Fruit fly (Drosophila melanogaster): ENCODE measurements around the gene CG9123.

CG9123 gene

dm6 chrX:15305975-15306909 lies 35.7 kb downstream of the CG9123 start (continued):
- TF ChIP-seq gro (GFP tag; optimal IDR thresholded peaks at IDR 0.05) (peak; percentile 35), Nf-YC (tag; optimal IDR thresholded peaks at IDR 0.05) (peak; percentile 20), CG4424 (GFP tag; optimal IDR thresholded peaks at IDR 0.05) (no peak), dmrt11E (tag; optimal IDR thresholded peaks at IDR 0.05) (no peak), sens (GFP tag) (peak; percentile 87), CG18011 (GFP tag; optimal IDR thresholded peaks at IDR 0.05) (no peak), nom (GFP tag; optimal IDR thresholded peaks at IDR 0.05) (peak; percentile 42), tgo (GFP tag; IDR thresholded peaks at IDR 0.05) (no peak), ems (GFP tag; optimal IDR thresholded peaks at IDR 0.05) (no peak), ERR (GFP tag; optimal IDR thresholded peaks at IDR 0.05) (no peak), disco-r (GFP tag; optimal IDR thresholded peaks at IDR 0.05) (no peak), CG1529 (GFP tag; optimal IDR thresholded peaks at IDR 0.05) (no peak), CHES-1-like (GFP tag; optimal IDR thresholded peaks at IDR 0.05) (no peak), ranshi (GFP tag; IDR thresholded peaks at IDR 0.05) (no peak), CG11560 (tag; IDR thresholded peaks at IDR 0.05) (no peak), CTCF (GFP tag; optimal IDR thresholded peaks at IDR 0.05) (peak; percentile 72), jumu (GFP tag; optimal IDR thresholded peaks at IDR 0.05) (no peak), onecut (GFP tag; IDR thresholded peaks at IDR 0.05) (peak; percentile 68), CoRest (tag; optimal IDR thresholded peaks at IDR 0.05) (no peak), CG18764 (GFP tag; optimal IDR thresholded peaks at IDR 0.05) (no peak), CG15479 (GFP tag; optimal IDR thresholded peaks at IDR 0.05) (no peak)

- TF ChIP-seq cad (GFP tag; optimal IDR thresholded peaks at IDR 0.05) (no peak), ac (GFP tag; optimal IDR thresholded peaks at IDR 0.05) (no peak), B-H1 (GFP tag; IDR thresholded peaks at IDR 0.05) (peak; percentile 26; the same call in 2 of the 3 replicates), pan (optimal IDR thresholded peaks at IDR 0.05) (no peak), pan (GFP tag; optimal IDR thresholded peaks at IDR 0.05 in 1 of 2, IDR thresholded peaks at IDR 0.05 in 1 of 2) (peak in 1 of 2 experiments; percentile 46), gsb (GFP tag; IDR thresholded peaks at IDR 0.05) (0 out of 2 replicates have a peak, but pooled peaks have one; percentile 10), CG15269 (tag; optimal IDR thresholded peaks at IDR 0.05) (peak; percentile 36), p53 (GFP tag; optimal IDR thresholded peaks at IDR 0.05) (no peak), CG1647 (GFP tag; optimal IDR thresholded peaks at IDR 0.05) (no peak), knrl (GFP tag; IDR thresholded peaks at IDR 0.05; ENCODE audit: partially characterized antibody) (no peak), Hsf (GFP tag; optimal IDR thresholded peaks at IDR 0.05) (peak; percentile 7), CG12744 (GFP tag; optimal IDR thresholded peaks at IDR 0.05) (no peak), amos (GFP tag; IDR thresholded peaks at IDR 0.05; ENCODE audit: partially characterized antibody) (no peak), Rx (GFP tag; IDR thresholded peaks at IDR 0.05) (no peak), Hand (GFP tag; optimal IDR thresholded peaks at IDR 0.05) (peak; percentile 23), CG13624 (GFP tag; optimal IDR thresholded peaks at IDR 0.05) (peak; percentile 36), gem (tag; optimal IDR thresholded peaks at IDR 0.05) (peak; percentile 47), Fer1 (GFP tag; optimal IDR thresholded peaks at IDR 0.05) (peak; percentile 47), CG6813 (GFP tag; optimal IDR thresholded peaks at IDR 0.05) (peak; percentile 22), NFAT (GFP tag; IDR thresholded peaks at IDR 0.05) (0 out of 2 replicates have a peak, but pooled peaks have one; percentile 9), CG7556 (GFP tag; optimal IDR thresholded peaks at IDR 0.05) (peak; percentile 26), sqz (GFP tag; optimal IDR thresholded peaks at IDR 0.05) (no peak), CG16779 (GFP tag; IDR thresholded peaks at IDR 0.05) (no peak), CG9727 (GFP tag; optimal IDR thresholded peaks at IDR 0.05) (peak; percentile 26), caup (GFP tag; optimal IDR thresholded peaks at IDR 0.05; ENCODE audit: severe bottlenecking) (peak; percentile 27), CG34224 (GFP tag; IDR thresholded peaks at IDR 0.05; ENCODE audit: partially characterized antibody) (no peak), hkb (optimal IDR thresholded peaks at IDR 0.05) (no peak), hkb (GFP tag; IDR thresholded peaks at IDR 0.05) (peak; percentile 30; the same call in 1 of the 2 replicates), sisA (GFP tag; IDR thresholded peaks at IDR 0.05) (0 out of 2 replicates have a peak, but pooled peaks have one; percentile 23)
These were observed 37.7 kb downstream of the CG9123 start for dm6 chrX:15304211-15304610.

All from whole organism, embryonic.